Fruit fly (Drosophila melanogaster): ENCODE data around the gene Nep7.

- TF ChIP-seq CTCF (optimal IDR thresholded peaks at IDR 0.05) (no peak), CG8478 (optimal IDR thresholded peaks at IDR 0.05) (no peak)
Observed at dm6 chr3R:27928984-27929924, 25.5 kb upstream of the Nep7 start.
